Worm (Caenorhabditis elegans): ENCODE measurements around the gene srab-20.

DNA sequence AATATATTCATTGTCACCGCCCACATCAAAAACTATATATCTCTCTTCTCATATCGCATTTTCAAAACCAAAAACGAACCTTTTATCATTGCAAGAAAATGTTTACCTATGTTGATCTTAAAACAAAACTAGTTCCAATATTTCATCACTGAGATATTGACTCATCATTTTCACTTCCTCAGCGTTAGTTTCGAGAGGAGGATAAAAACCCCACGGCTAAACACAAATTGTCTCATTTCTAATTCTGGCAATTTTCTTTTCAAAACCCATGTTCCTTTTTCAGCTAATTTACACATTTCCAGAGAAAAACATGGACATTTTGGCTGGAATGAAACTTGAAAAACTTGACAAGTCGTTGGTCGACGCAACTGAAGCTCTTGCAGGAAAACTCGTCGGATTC lies 20.2 kb upstream of the srab-20 start, which contains the start of gene T20D4.7:
- TF ChIP-seq sea-1 (GFP tag; conservative IDR thresholded peaks at IDR 0.05) (no peak), F13C5.2 (tag; optimal IDR thresholded peaks at IDR 0.05) (no peak), tbx-37 (GFP tag; conservative IDR thresholded peaks at IDR 0.05) (no peak), ama-1 (optimal IDR thresholded peaks at IDR 0.05) (no peak), scrt-1 (GFP tag; IDR thresholded peaks at IDR 0.05) (no peak), flt-1 (GFP tag; IDR thresholded peaks at IDR 0.05) (no peak), ceh-13 (GFP tag; optimal IDR thresholded peaks at IDR 0.05) (no peak), hnd-1 (tag; optimal IDR thresholded peaks at IDR 0.05) (no peak), ceh-36 (tag; optimal IDR thresholded peaks at IDR 0.05) (no peak), hmg-4 (GFP tag; optimal IDR thresholded peaks at IDR 0.05) (no peak), hmbx-1 (tag; optimal IDR thresholded peaks at IDR 0.05) (no peak), tra-4 (tag; optimal IDR thresholded peaks at IDR 0.05) (no peak), B0310.2 (tag; optimal IDR thresholded peaks at IDR 0.05) (no peak)
